Worm (Caenorhabditis elegans) whole organism, L1 larva: ENCODE results near the gene gon-14.

Experiments
- C04F5.9 ChIP-seq: sonication (generic microtip); optimal IDR thresholded peaks from 2 replicates; lab custom pipeline; 2016; ENCODE audit warnings: missing genetic modification characterization, missing compliant biosample characterization
- C16A3.4 ChIP-seq: fragments of 150-350 bp; optimal IDR thresholded peaks from 2 replicates; lab custom pipeline; 2014; ENCODE audit warnings: missing biosample characterization, missing genetic modification characterization
- F16B12.6 ChIP-seq: fragments of 150-350 bp; optimal IDR thresholded peaks from 2 replicates; lab custom pipeline; 2014; ENCODE audit warnings: missing biosample characterization, missing genetic modification characterization
- ama-1 ChIP-seq: fragments of 150-350 bp; optimal IDR thresholded peaks from 2 replicates; lab custom pipeline; 2014
- blmp-1 ChIP-seq: fragments of 150-350 bp; optimal IDR thresholded peaks from 2 replicates; lab custom pipeline; 2014; ENCODE audit warnings: missing biosample characterization, missing genetic modification characterization
- ceh-82 ChIP-seq, 3 experiments: fragments of 150-350 bp in 1 of 3; sonication (generic microtip) in 2 of 3; optimal IDR thresholded peaks; 2 replicates each; lab custom pipeline; 2014 to 2017; ENCODE audit warnings: missing biosample characterization in 3 of 3, missing genetic modification characterization in 3 of 3
- ceh-88 ChIP-seq: fragments of 200-800 bp; sonication (Bioruptor generic); IDR thresholded peaks from 2 replicates; pipeline ENCODE4 v1.3.6; 2022; ENCODE audit warnings: missing genetic modification characterization, missing compliant biosample characterization
- ceh-90 ChIP-seq: sonication (generic microtip); optimal IDR thresholded peaks from 2 replicates; lab custom pipeline; 2016; ENCODE audit warnings: missing genetic modification characterization, missing compliant biosample characterization
- dpl-1 ChIP-seq, 3 experiments: fragments of 150-350 bp in 2 of 3; sonication (generic microtip) in 1 of 3; optimal IDR thresholded peaks; 2 replicates each; lab custom pipeline; 2014 to 2017; ENCODE audit warnings: missing biosample characterization in 3 of 3, missing genetic modification characterization in 3 of 3, missing genetic modification reagents in 3 of 3
- efl-1 ChIP-seq, 4 experiments: fragments of 150-350 bp; optimal IDR thresholded peaks in 3 of 4; peaks in 1 of 4; 1 replicate in 1 of 4; 2 replicates in 3 of 4; lab custom pipeline; 2014; ENCODE audit warnings: missing biosample characterization in 2 of 4, missing genetic modification characterization in 2 of 4, missing genetic modification reagents in 2 of 4
- egl-27 ChIP-seq, 2 experiments: fragments of 150-350 bp in 1 of 2; sonication (generic microtip); optimal IDR thresholded peaks; 3 replicates each; lab custom pipeline; 2017 to 2018; ENCODE audit warnings: missing biosample characterization in 2 of 2, missing genetic modification characterization in 2 of 2, missing genetic modification reagents in 2 of 2
- elt-3 ChIP-seq, 6 experiments: fragments of 150-350 bp in 1 of 6; sonication (generic microtip); optimal IDR thresholded peaks; 2 replicates each; lab custom pipeline; 2017 to 2018; ENCODE audit warnings: missing biosample characterization in 6 of 6, missing genetic modification characterization in 6 of 6, inconsistent platforms in 1 of 6
- fkh-4 ChIP-seq: sonication (generic microtip); optimal IDR thresholded peaks from 2 replicates; lab custom pipeline; 2016; ENCODE audit warnings: missing compliant biosample characterization, missing genetic modification characterization, borderline replicate concordance
- fkh-8 ChIP-seq: sonication (generic microtip); optimal IDR thresholded peaks from 2 replicates; lab custom pipeline; 2016; ENCODE audit warnings: mild to moderate bottlenecking, missing genetic modification characterization, missing compliant biosample characterization
- grh-1 ChIP-seq: fragments of 200-800 bp; sonication (Bioruptor generic); IDR thresholded peaks from 2 replicates; pipeline ENCODE4 v1.3.6; 2022; ENCODE audit warnings: missing genetic modification reagents, missing genetic modification characterization, missing compliant biosample characterization
- hlh-4 ChIP-seq: sonication (generic microtip); optimal IDR thresholded peaks from 2 replicates; lab custom pipeline; 2016; ENCODE audit warnings: mild to moderate bottlenecking, missing genetic modification characterization, missing compliant biosample characterization
- isw-1 ChIP-seq: fragments of 200-800 bp; sonication (Bioruptor generic); IDR thresholded peaks from 2 replicates; pipeline ENCODE4 v1.3.6; 2022; ENCODE audit warnings: missing genetic modification characterization, missing compliant biosample characterization
- lin-15B ChIP-seq: fragments of 150-350 bp; sonication (generic microtip); optimal IDR thresholded peaks from 3 replicates; lab custom pipeline; 2014; ENCODE audit warnings: missing biosample characterization, missing genetic modification characterization
- lin-35 ChIP-seq, 2 experiments: fragments of 150-350 bp; optimal IDR thresholded peaks; 2 replicates each; lab custom pipeline; 2014; ENCODE audit warnings: missing biosample characterization in 2 of 2, missing genetic modification characterization in 2 of 2, missing genetic modification reagents in 2 of 2
- lin-39 ChIP-seq: fragments of 150-350 bp; optimal IDR thresholded peaks from 2 replicates; lab custom pipeline; 2014; ENCODE audit warnings: missing biosample characterization, missing genetic modification reagents, missing genetic modification characterization
- lsy-2 ChIP-seq, 2 experiments: fragments of 150-350 bp; optimal IDR thresholded peaks; 2 replicates each; lab custom pipeline; 2014; ENCODE audit warnings: missing biosample characterization in 2 of 2, missing genetic modification characterization in 2 of 2
- mab-9 ChIP-seq: fragments of 200-800 bp; sonication (Bioruptor generic); IDR thresholded peaks from 2 replicates; pipeline ENCODE4 v1.3.6; 2022; ENCODE audit warnings: missing genetic modification reagents, missing genetic modification characterization, missing compliant biosample characterization
- nhr-11 ChIP-seq: fragments of 150-350 bp; optimal IDR thresholded peaks from 2 replicates; lab custom pipeline; 2014; ENCODE audit warnings: missing biosample characterization, missing genetic modification characterization
- nhr-12 ChIP-seq: sonication (generic microtip); optimal IDR thresholded peaks from 2 replicates; lab custom pipeline; 2017; ENCODE audit warnings: missing biosample characterization, missing genetic modification characterization
- nhr-19 ChIP-seq: fragments of 200-800 bp; sonication (Bioruptor generic); conservative IDR thresholded peaks from 2 replicates; pipeline ENCODE4 v1.3.6; 2022; ENCODE audit warnings: missing genetic modification characterization, missing compliant biosample characterization
- nhr-237 ChIP-seq: fragments of 150-350 bp; optimal IDR thresholded peaks from 2 replicates; lab custom pipeline; 2014; ENCODE audit warnings: missing biosample characterization, missing genetic modification characterization
- nhr-28 ChIP-seq: fragments of 150-350 bp; optimal IDR thresholded peaks from 2 replicates; lab custom pipeline; 2014; ENCODE audit warnings: missing biosample characterization, missing genetic modification characterization
- nhr-47 ChIP-seq: sonication (generic microtip); optimal IDR thresholded peaks from 2 replicates; lab custom pipeline; 2016; ENCODE audit warnings: mild to moderate bottlenecking, missing genetic modification characterization, moderate library complexity, missing compliant biosample characterization
- nhr-76 ChIP-seq: sonication (generic microtip); optimal IDR thresholded peaks from 2 replicates; lab custom pipeline; 2017; ENCODE audit warnings: missing biosample characterization, missing genetic modification characterization
- nhr-84 ChIP-seq: sonication (generic microtip); optimal IDR thresholded peaks from 2 replicates; lab custom pipeline; 2017; ENCODE audit warnings: missing biosample characterization, missing genetic modification characterization
- nhr-90 ChIP-seq: sonication (generic microtip); optimal IDR thresholded peaks from 2 replicates; lab custom pipeline; 2016; ENCODE audit warnings: mild to moderate bottlenecking, missing genetic modification characterization, missing compliant biosample characterization; ENCODE audit not compliant: poor library complexity
- rnt-1 ChIP-seq: sonication (generic microtip); optimal IDR thresholded peaks from 2 replicates; lab custom pipeline; 2016; ENCODE audit warnings: mild to moderate bottlenecking, missing genetic modification characterization, moderate library complexity, missing compliant biosample characterization
- skn-1 ChIP-seq: fragments of 150-350 bp; optimal IDR thresholded peaks from 2 replicates; lab custom pipeline; 2014; ENCODE audit warnings: missing biosample characterization, missing genetic modification characterization
- snu-23 ChIP-seq: sonication (generic microtip); optimal IDR thresholded peaks from 2 replicates; lab custom pipeline; 2016; ENCODE audit warnings: missing genetic modification characterization, missing compliant biosample characterization
- unc-130 ChIP-seq: fragments of 150-350 bp; optimal IDR thresholded peaks from 2 replicates; lab custom pipeline; 2017; ENCODE audit warnings: missing biosample characterization, missing genetic modification characterization, inconsistent platforms
- unc-30 ChIP-seq: sonication (generic microtip); optimal IDR thresholded peaks from 2 replicates; lab custom pipeline; 2017; ENCODE audit warnings: missing biosample characterization, missing genetic modification characterization
- unc-86 ChIP-seq: sonication (generic microtip); optimal IDR thresholded peaks from 2 replicates; lab custom pipeline; 2016; ENCODE audit warnings: missing genetic modification characterization, missing compliant biosample characterization
- vab-15 ChIP-seq: sonication (generic microtip); optimal IDR thresholded peaks from 2 replicates; lab custom pipeline; 2017; ENCODE audit warnings: missing genotype, mild to moderate bottlenecking, missing genetic modification characterization, missing compliant biosample characterization
- xbp-1 ChIP-seq: sonication (generic microtip); optimal IDR thresholded peaks from 2 replicates; lab custom pipeline; 2016; ENCODE audit warnings: missing genetic modification characterization, missing compliant biosample characterization
- zag-1 ChIP-seq: fragments of 150-350 bp; optimal IDR thresholded peaks from 2 replicates; lab custom pipeline; 2014; ENCODE audit warnings: missing biosample characterization, missing genetic modification characterization
- zip-4 ChIP-seq: fragments of 200-800 bp; sonication (Bioruptor generic); optimal IDR thresholded peaks from 2 replicates; lab custom pipeline; 2018; ENCODE audit warnings: mild to moderate bottlenecking, missing genetic modification characterization, moderate library complexity, missing compliant biosample characterization

Gene gon-14

ce11 chrV:6611504-6611903, 546 bp upstream of the gon-14 start:
- TF ChIP-seq lin-39 (tag; lab: Kevin White, UChicago): no peak
- peak; percentile 43 to 94 for TF ChIP-seq lsy-2 (tag; optimal IDR thresholded peaks at IDR 0.05; lab: Kevin White, UChicago)
- no peak for TF ChIP-seq hlh-4 (tag; lab: Kevin White, UChicago)
- TF ChIP-seq zag-1: no peak
- TF ChIP-seq lin-35 (GFP tag; optimal IDR thresholded peaks at IDR 0.05; lab: Kevin White, UChicago): peak; percentile 10 to 45
- TF ChIP-seq fkh-8 (tag; lab: Kevin White, UChicago): no peak
- peak in 2 of 3 experiments; percentile 29 to 54 for TF ChIP-seq dpl-1 (GFP tag; optimal IDR thresholded peaks at IDR 0.05; lab: Kevin White, UChicago)
- TF ChIP-seq ceh-82 (tag; optimal IDR thresholded peaks at IDR 0.05; lab: Kevin White, UChicago): peak in 1 of 3 experiments; percentile 5
- TF ChIP-seq F16B12.6 (tag; lab: Kevin White, UChicago): peak; percentile 70
- TF ChIP-seq blmp-1 (tag; lab: Kevin White, UChicago): peak; percentile 34
- no peak for TF ChIP-seq nhr-11 (tag; lab: Kevin White, UChicago)
- no peak for TF ChIP-seq snu-23
- TF ChIP-seq nhr-90 (tag; lab: Kevin White, UChicago): no peak
- TF ChIP-seq efl-1 (optimal IDR thresholded peaks at IDR 0.05; lab: Kevin White, UChicago): peak; percentile 29 to 48
- peak in 1 of 2 experiments; percentile 43 for TF ChIP-seq efl-1 (GFP tag; optimal IDR thresholded peaks at IDR 0.05 in 1 of 2; lab: Kevin White, UChicago)
- no peak for TF ChIP-seq nhr-76 (tag; lab: Kevin White, UChicago)
- no peak for TF ChIP-seq C04F5.9
- no peak for TF ChIP-seq nhr-28
- TF ChIP-seq, all 84 proteins: peak for 7

ce11 chrV:6606197-6606596, 4.8 kb downstream of the gon-14 start:
- TF ChIP-seq lsy-2 (tag; optimal IDR thresholded peaks at IDR 0.05; lab: Kevin White, UChicago): peak in 1 of 2 experiments; percentile 8
- TF ChIP-seq nhr-12: no peak
- TF ChIP-seq efl-1 (optimal IDR thresholded peaks at IDR 0.05; lab: Kevin White, UChicago): no peak
- peak in 1 of 2 experiments; percentile 88 for TF ChIP-seq efl-1 (GFP tag; optimal IDR thresholded peaks at IDR 0.05 in 1 of 2; lab: Kevin White, UChicago)
- TF ChIP-seq skn-1 (tag; lab: Kevin White, UChicago): peak; percentile 32
- TF ChIP-seq elt-3 (tag; optimal IDR thresholded peaks at IDR 0.05; lab: Kevin White, UChicago): peak in 2 of 6 experiments; percentile 6 to 22

ce11 chrV:6605275-6605674, 5.7 kb downstream of the gon-14 start, which contains the start of gene ZK1055.7:
ZK1055.7 (minus strand) TSS chrV:6605375.
- no peak for TF ChIP-seq nhr-12
- no peak for TF ChIP-seq efl-1 (optimal IDR thresholded peaks at IDR 0.05; lab: Kevin White, UChicago)
- TF ChIP-seq efl-1 (GFP tag; optimal IDR thresholded peaks at IDR 0.05 in 1 of 2; lab: Kevin White, UChicago): peak in 1 of 2 experiments; percentile 50

- no peak for TF ChIP-seq nhr-19 (GFP tag; lab: Robert Waterston, UW)
- no peak for TF ChIP-seq lin-35 (GFP tag; optimal IDR thresholded peaks at IDR 0.05; lab: Kevin White, UChicago)
- no peak for TF ChIP-seq egl-27 (tag; optimal IDR thresholded peaks at IDR 0.05; lab: Kevin White, UChicago)
- no peak for TF ChIP-seq grh-1
- TF ChIP-seq hlh-4 (tag; lab: Kevin White, UChicago): no peak
- no peak for TF ChIP-seq nhr-28
- TF ChIP-seq ceh-88 (GFP tag; lab: Robert Waterston, UW): no peak
- TF ChIP-seq unc-30: no peak
- TF ChIP-seq efl-1 (optimal IDR thresholded peaks at IDR 0.05; lab: Kevin White, UChicago): no peak
- no peak for TF ChIP-seq efl-1 (GFP tag; optimal IDR thresholded peaks at IDR 0.05 in 1 of 2; lab: Kevin White, UChicago)
- TF ChIP-seq mab-9 (GFP tag; lab: Robert Waterston, UW): no peak
- TF ChIP-seq nhr-47: no peak
- TF ChIP-seq nhr-84: no peak
- TF ChIP-seq unc-130 (tag; lab: Kevin White, UChicago): no peak
- no peak for TF ChIP-seq vab-15
Observed at ce11 chrV:6602556-6603062, 8.3 kb downstream of the gon-14 start, which contains the start of gene ZK1055.6. ZK1055.6 (minus strand) TSS chrV:6602606.

ce11 chrV:6593700-6594244, 17.2 kb downstream of the gon-14 start, which contains the start of gene hcp-1:
hcp-1 (plus strand) TSS chrV:6594194.
- TF ChIP-seq ama-1 (lab: Kevin White, UChicago): no peak
- TF ChIP-seq unc-130 (tag; lab: Kevin White, UChicago): peak; percentile 36
- TF ChIP-seq zip-4 (GFP tag; lab: Kevin White, UChicago): no peak
- TF ChIP-seq dpl-1 (GFP tag; optimal IDR thresholded peaks at IDR 0.05; lab: Kevin White, UChicago): peak; percentile 87 to 91 (median 88)
- TF ChIP-seq F16B12.6 (tag; lab: Kevin White, UChicago): peak; percentile 29
- TF ChIP-seq nhr-237 (tag; lab: Kevin White, UChicago): no peak
- peak; percentile 83 for TF ChIP-seq blmp-1 (tag; lab: Kevin White, UChicago)
- TF ChIP-seq skn-1 (tag; lab: Kevin White, UChicago): no peak
- no peak for TF ChIP-seq ceh-90 (tag; lab: Kevin White, UChicago)
- peak; percentile 12 for TF ChIP-seq lin-15B
- no peak for TF ChIP-seq fkh-4 (tag; lab: Kevin White, UChicago)
- peak; percentile 61 for TF ChIP-seq C16A3.4 (tag; lab: Kevin White, UChicago)
- TF ChIP-seq ceh-82 (tag; optimal IDR thresholded peaks at IDR 0.05; lab: Kevin White, UChicago): no peak
- no peak for TF ChIP-seq unc-86 (tag; lab: Kevin White, UChicago)
- peak; percentile 84 to 95 for TF ChIP-seq lin-35 (GFP tag; optimal IDR thresholded peaks at IDR 0.05; lab: Kevin White, UChicago)
- peak; percentile 3; the same call in 1 of the 2 replicates for TF ChIP-seq isw-1 (GFP tag; lab: Robert Waterston, UW)
- TF ChIP-seq lsy-2 (tag; optimal IDR thresholded peaks at IDR 0.05; lab: Kevin White, UChicago): peak in 1 of 2 experiments; percentile 72
- peak; percentile 37 for TF ChIP-seq rnt-1
- peak; percentile 41 for TF ChIP-seq xbp-1 (tag; lab: Kevin White, UChicago)
- peak; percentile 46 for TF ChIP-seq snu-23
